Fruit fly (Drosophila melanogaster): ENCODE results near the gene brv1.

dm6 chr3L:19496600-19496999, 10.3 kb upstream of the brv1 start:
- TF ChIP-seq Ssrp (tag; optimal IDR thresholded peaks at IDR 0.05) (no peak), slp2 (GFP tag; optimal IDR thresholded peaks at IDR 0.05) (no peak), HHEX (GFP tag; optimal IDR thresholded peaks at IDR 0.05) (no peak), Hey (tag; optimal IDR thresholded peaks at IDR 0.05) (no peak), dimm (GFP tag; IDR thresholded peaks at IDR 0.05) (no peak), Oaz (GFP tag; IDR thresholded peaks at IDR 0.05) (no peak), Fer3 (tag; optimal IDR thresholded peaks at IDR 0.05) (no peak), CG14667 (GFP tag; IDR thresholded peaks at IDR 0.05) (no peak), CG8944 (GFP tag; optimal IDR thresholded peaks at IDR 0.05) (no peak), NC2β (GFP tag; optimal IDR thresholded peaks at IDR 0.05) (no peak), CG17829 (tag; optimal IDR thresholded peaks at IDR 0.05) (no peak), usp (GFP tag; optimal IDR thresholded peaks at IDR 0.05) (no peak)

Measured in whole organism, embryonic.